Fruit fly (Drosophila melanogaster) whole organism, embryonic: ENCODE results near the gene Pgant8.
A peak's percentile ranks its signal among the peaks of the same experiment; 100 is the strongest.

Experiments
- B-H2 ChIP-seq: fragments of 200-800 bp; sonication (Bioruptor generic); optimal IDR thresholded peaks from 2 replicates; lab custom pipeline; 2018; ENCODE audit warnings: missing biosample characterization, mild to moderate bottlenecking, missing genetic modification characterization
- CG10267 ChIP-seq: fragments of 200-800 bp; sonication (Bioruptor generic); optimal IDR thresholded peaks from 2 replicates; lab custom pipeline; 2018; ENCODE audit warnings: missing biosample characterization, mild to moderate bottlenecking, missing genetic modification characterization, moderate library complexity
- CG12299 ChIP-seq: fragments of 200-800 bp; sonication (Bioruptor generic); optimal IDR thresholded peaks from 2 replicates; lab custom pipeline; 2018; ENCODE audit warnings: missing biosample characterization, mild to moderate bottlenecking, missing genetic modification characterization
- CG13296 ChIP-seq: fragments of 200-800 bp; sonication (Bioruptor generic); optimal IDR thresholded peaks from 3 replicates; lab custom pipeline; 2018; ENCODE audit warnings: missing biosample characterization, mild to moderate bottlenecking, missing genetic modification characterization
- CG1602 ChIP-seq: fragments of 200-800 bp; sonication (Bioruptor generic); optimal IDR thresholded peaks from 3 replicates; lab custom pipeline; 2016; ENCODE audit warnings: missing biosample characterization, missing genetic modification characterization
- CG17186 ChIP-seq: fragments of 200-800 bp; sonication (Bioruptor generic); optimal IDR thresholded peaks from 3 replicates; lab custom pipeline; 2017; ENCODE audit warnings: missing biosample characterization, missing genetic modification reagents, missing genetic modification characterization
- CG17328 ChIP-seq: fragments of 200-800 bp; sonication (Bioruptor generic); IDR thresholded peaks from 2 replicates; pipeline ENCODE4 v1.3.6; 2022; ENCODE audit warnings: missing biosample characterization, missing genetic modification characterization
- CG2116 ChIP-seq: fragments of 200-800 bp; sonication (Bioruptor generic); optimal IDR thresholded peaks from 3 replicates; lab custom pipeline; 2018; ENCODE audit warnings: missing biosample characterization, mild to moderate bottlenecking, missing genetic modification characterization
- CG2202 ChIP-seq: fragments of 200-800 bp; sonication (Bioruptor generic); optimal IDR thresholded peaks from 2 replicates; lab custom pipeline; 2018; ENCODE audit warnings: missing biosample characterization, mild to moderate bottlenecking, missing genetic modification characterization
- CG2678 ChIP-seq: fragments of 200-800 bp; sonication (Bioruptor generic); optimal IDR thresholded peaks from 3 replicates; lab custom pipeline; 2019; ENCODE audit warnings: missing biosample characterization, mild to moderate bottlenecking, missing genetic modification characterization, moderate library complexity
- CG32767 ChIP-seq: fragments of 200-800 bp; sonication (Bioruptor generic); IDR thresholded peaks from 2 replicates; pipeline ENCODE4 v1.3.6; 2022; ENCODE audit warnings: missing biosample characterization, missing genetic modification characterization
- CG3847 ChIP-seq: fragments of 200-800 bp; sonication (Bioruptor generic); IDR thresholded peaks from 2 replicates; pipeline ENCODE4 v1.3.6; 2022; ENCODE audit warnings: missing biosample characterization, missing genetic modification characterization
- CG4282 ChIP-seq: fragments of 200-800 bp; sonication (Bioruptor generic); optimal IDR thresholded peaks from 2 replicates; lab custom pipeline; 2016; ENCODE audit warnings: missing biosample characterization, missing genetic modification characterization
- CG4424 ChIP-seq: fragments of 200-800 bp; sonication (Bioruptor generic); optimal IDR thresholded peaks from 3 replicates; lab custom pipeline; 2016; ENCODE audit warnings: missing biosample characterization, missing genetic modification characterization
- CG4707 ChIP-seq: fragments of 200-800 bp; sonication (Bioruptor generic); optimal IDR thresholded peaks from 2 replicates; lab custom pipeline; 2018; ENCODE audit warnings: missing biosample characterization, mild to moderate bottlenecking, missing genetic modification characterization, moderate library complexity
- CG5953 ChIP-seq: fragments of 200-800 bp; sonication (Bioruptor generic); IDR thresholded peaks from 2 replicates; pipeline ENCODE4 v1.3.6; 2022; ENCODE audit warnings: missing biosample characterization, missing genetic modification characterization
- CG6654 ChIP-seq: fragments of 200-800 bp; sonication (Bioruptor generic); optimal IDR thresholded peaks from 2 replicates; lab custom pipeline; 2017; ENCODE audit warnings: missing biosample characterization, mild to moderate bottlenecking, missing genetic modification characterization
- CG6765 ChIP-seq: fragments of 200-800 bp; sonication (Bioruptor generic); optimal IDR thresholded peaks from 3 replicates; lab custom pipeline; 2017; ENCODE audit warnings: missing biosample characterization, mild to moderate bottlenecking, missing genetic modification characterization
- CG6813 ChIP-seq: fragments of 200-800 bp; sonication (Bioruptor generic); optimal IDR thresholded peaks from 2 replicates; lab custom pipeline; 2017; ENCODE audit warnings: missing biosample characterization, missing genetic modification characterization, mild to moderate bottlenecking, moderate library complexity, missing genetic modification reagents
- CG8359 ChIP-seq: fragments of 200-800 bp; sonication (Bioruptor generic); optimal IDR thresholded peaks from 2 replicates; lab custom pipeline; 2017; ENCODE audit warnings: missing biosample characterization, mild to moderate bottlenecking, missing genetic modification characterization, borderline replicate concordance
- CG9797 ChIP-seq: fragments of 200-800 bp; sonication (Bioruptor generic); optimal IDR thresholded peaks from 3 replicates; lab custom pipeline; 2018; ENCODE audit warnings: missing biosample characterization, mild to moderate bottlenecking, missing genetic modification characterization
- CoRest ChIP-seq: fragments of 200-800 bp; sonication (Bioruptor generic); optimal IDR thresholded peaks from 3 replicates; lab custom pipeline; 2018; ENCODE audit warnings: missing biosample characterization, mild to moderate bottlenecking, missing genetic modification characterization, moderate library complexity
- Fer1 ChIP-seq: fragments of 200-800 bp; sonication (Bioruptor generic); optimal IDR thresholded peaks from 2 replicates; lab custom pipeline; 2017; ENCODE audit warnings: missing biosample characterization, mild to moderate bottlenecking, missing genetic modification characterization
- Gsc ChIP-seq: fragments of 200-800 bp; sonication (Bioruptor generic); IDR thresholded peaks from 2 replicates; pipeline ENCODE4 v1.3.6; 2022; ENCODE audit warnings: missing biosample characterization, missing genetic modification characterization
- HHEX ChIP-seq: fragments of 200-800 bp; sonication (Bioruptor generic); optimal IDR thresholded peaks from 3 replicates; lab custom pipeline; 2017; ENCODE audit warnings: missing biosample characterization, mild to moderate bottlenecking, missing genetic modification characterization, missing genetic modification reagents
- Hr3 ChIP-seq: fragments of 200-800 bp; sonication (Bioruptor generic); optimal IDR thresholded peaks from 3 replicates; lab custom pipeline; 2016; ENCODE audit warnings: missing biosample characterization, missing genetic modification characterization
- Opbp ChIP-seq: fragments of 200-800 bp; sonication (Bioruptor generic); IDR thresholded peaks from 3 replicates; pipeline ENCODE4 v1.3.6; 2022; ENCODE audit warnings: missing biosample characterization, missing genetic modification characterization; ENCODE audit not compliant: partially characterized antibody
- al ChIP-seq: fragments of 200-800 bp; sonication (Bioruptor generic); IDR thresholded peaks from 2 replicates; pipeline ENCODE4 v1.3.6; 2022; ENCODE audit warnings: missing biosample characterization, missing genetic modification characterization
- ap ChIP-seq: fragments of 200-800 bp; sonication (Bioruptor generic); IDR thresholded peaks from 2 replicates; pipeline ENCODE4 v1.3.6; 2022; ENCODE audit warnings: missing biosample characterization, missing genetic modification characterization
- ara ChIP-seq: fragments of 200-800 bp; sonication (Bioruptor generic); IDR thresholded peaks from 2 replicates; pipeline ENCODE4 v1.3.6; 2022; ENCODE audit warnings: missing biosample characterization, missing genetic modification characterization
- ase ChIP-seq: fragments of 200-800 bp; sonication (Bioruptor generic); IDR thresholded peaks from 3 replicates; pipeline ENCODE4 v1.3.6; 2022; ENCODE audit warnings: missing biosample characterization, missing genetic modification characterization
- bab2 ChIP-seq: fragments of 200-800 bp; sonication (Bioruptor generic); optimal IDR thresholded peaks from 2 replicates; lab custom pipeline; 2016; ENCODE audit warnings: missing biosample characterization, missing genetic modification characterization
- cato ChIP-seq: fragments of 200-800 bp; sonication (Bioruptor generic); optimal IDR thresholded peaks from 2 replicates; lab custom pipeline; 2016; ENCODE audit warnings: missing biosample characterization, missing genetic modification characterization, borderline replicate concordance
- chn ChIP-seq: fragments of 200-800 bp; sonication (Bioruptor generic); optimal IDR thresholded peaks from 2 replicates; lab custom pipeline; 2016; ENCODE audit warnings: missing biosample characterization, missing genetic modification characterization
- corto ChIP-seq: fragments of 200-800 bp; sonication (Bioruptor generic); optimal IDR thresholded peaks from 2 replicates; lab custom pipeline; 2016; ENCODE audit warnings: missing biosample characterization, mild to moderate bottlenecking, missing genetic modification characterization, moderate library complexity
- dm ChIP-seq: fragments of 200-800 bp; sonication (Bioruptor generic); optimal IDR thresholded peaks from 3 replicates; lab custom pipeline; 2016; ENCODE audit warnings: missing biosample characterization, missing genetic modification characterization
- fu2 ChIP-seq: fragments of 200-800 bp; sonication (Bioruptor generic); optimal IDR thresholded peaks from 2 replicates; lab custom pipeline; 2016; ENCODE audit warnings: missing biosample characterization, missing genetic modification characterization
- gcm ChIP-seq: fragments of 200-800 bp; sonication (Bioruptor generic); optimal IDR thresholded peaks from 2 replicates; lab custom pipeline; 2019; ENCODE audit warnings: missing biosample characterization, mild to moderate bottlenecking, missing genetic modification characterization, moderate library complexity
- gt ChIP-seq: fragments of 200-800 bp; sonication (Bioruptor generic); IDR thresholded peaks from 2 replicates; pipeline ENCODE4 v1.3.6; 2022; ENCODE audit warnings: missing biosample characterization, missing genetic modification characterization
- nom ChIP-seq: fragments of 200-800 bp; sonication (Bioruptor generic); optimal IDR thresholded peaks from 2 replicates; lab custom pipeline; 2017; ENCODE audit warnings: missing biosample characterization, missing genetic modification characterization, mild to moderate bottlenecking, moderate library complexity, missing genetic modification reagents
- pan ChIP-seq, 4 experiments: fragments of >200 bp in 3 of 4; fragments of 200-800 bp in 1 of 4; sonication (Bioruptor generic) in 1 of 4; optimal IDR thresholded peaks in 3 of 4; IDR thresholded peaks in 1 of 4; 2 replicates each; pipeline versions ENCODE4 v1.3.6 to Lab custom; 2017 to 2022; ENCODE audit warnings: missing biosample characterization in 2 of 4, missing genetic modification characterization in 2 of 4, mixed read lengths in 1 of 4
- pho ChIP-seq: fragments of 200-800 bp; sonication (Bioruptor generic); optimal IDR thresholded peaks from 2 replicates; lab custom pipeline; 2016; ENCODE audit warnings: missing biosample characterization, missing genetic modification characterization
- pnt ChIP-seq: fragments of 200-800 bp; sonication (Bioruptor generic); optimal IDR thresholded peaks from 3 replicates; lab custom pipeline; 2016; ENCODE audit warnings: missing biosample characterization, missing genetic modification characterization
- psq ChIP-seq: fragments of 200-800 bp; sonication (Bioruptor generic); optimal IDR thresholded peaks from 2 replicates; lab custom pipeline; 2017; ENCODE audit warnings: missing biosample characterization, missing genetic modification characterization
- scrt ChIP-seq: fragments of 200-800 bp; sonication (Bioruptor generic); optimal IDR thresholded peaks from 2 replicates; lab custom pipeline; 2018; ENCODE audit warnings: missing biosample characterization, mild to moderate bottlenecking, missing genetic modification characterization, moderate library complexity
- tin ChIP-seq: fragments of 200-800 bp; sonication (Bioruptor generic); optimal IDR thresholded peaks from 3 replicates; lab custom pipeline; 2016; ENCODE audit warnings: missing biosample characterization, missing genetic modification characterization
- unc-4 ChIP-seq: fragments of 200-800 bp; sonication (Bioruptor generic); IDR thresholded peaks from 2 replicates; pipeline ENCODE4 v1.3.6; 2022; ENCODE audit warnings: missing biosample characterization, missing genetic modification characterization; ENCODE audit not compliant: partially characterized antibody
- vfl ChIP-seq: fragments of 200-800 bp; sonication (Bioruptor generic); optimal IDR thresholded peaks from 2 replicates; lab custom pipeline; 2016; ENCODE audit warnings: missing biosample characterization, missing genetic modification characterization
- zf30C ChIP-seq: fragments of 200-800 bp; sonication (Bioruptor generic); optimal IDR thresholded peaks from 3 replicates; lab custom pipeline; 2018; ENCODE audit warnings: missing biosample characterization, mild to moderate bottlenecking, missing genetic modification characterization

Pgant8 gene

dm6 chr3L:15713932-15714492, 30.3 kb downstream of the Pgant8 start (continued):
- TF ChIP-seq HHEX, result peak; percentile 73
- TF ChIP-seq CG10267 (tag; lab: Kevin White, UChicago), result no peak
- TF ChIP-seq ara (GFP tag; lab: Robert Waterston, UW), result peak; percentile 76
- no peak for TF ChIP-seq zf30C (GFP tag; lab: Kevin White, UChicago)
- TF ChIP-seq Hr3 (GFP tag; lab: Kevin White, UChicago), result peak; percentile 15
- no peak for TF ChIP-seq gt (GFP tag; lab: Robert Waterston, UW)
- TF ChIP-seq Fer1 (GFP tag; lab: Kevin White, UChicago), result peak; percentile 69
- TF ChIP-seq CG17186, result peak; percentile 0
- TF ChIP-seq B-H2 (GFP tag; lab: Kevin White, UChicago), result peak; percentile 12
- peak; percentile 50 for TF ChIP-seq psq (GFP tag; lab: Kevin White, UChicago)
- peak; percentile 29 for TF ChIP-seq CoRest
- TF ChIP-seq chn (GFP tag; lab: Kevin White, UChicago), result peak; percentile 39
- TF ChIP-seq bab2 (GFP tag; lab: Kevin White, UChicago), result peak; percentile 74
- TF ChIP-seq dm (GFP tag; lab: Kevin White, UChicago), result peak; percentile 25
- peak; percentile 71 for TF ChIP-seq CG2678
- TF ChIP-seq gcm (GFP tag; lab: Kevin White, UChicago), result peak; percentile 11
- no peak for TF ChIP-seq corto (GFP tag; lab: Kevin White, UChicago)
- TF ChIP-seq pho, result peak; percentile 53
- TF ChIP-seq cato (GFP tag; lab: Kevin White, UChicago), result no peak
- no peak for TF ChIP-seq pan (optimal IDR thresholded peaks at IDR 0.05; lab: Kevin White, UChicago)
- peak in 1 of 2 experiments; percentile 16 for TF ChIP-seq pan (GFP tag; optimal IDR thresholded peaks at IDR 0.05 in 1 of 2, IDR thresholded peaks at IDR 0.05 in 1 of 2)
- no peak for TF ChIP-seq Gsc (GFP tag; lab: Robert Waterston, UW)
- 0 out of 3 replicates have a peak, but pooled peaks have one; percentile 22 for TF ChIP-seq ase (GFP tag; lab: Robert Waterston, UW)
- no peak for TF ChIP-seq CG6765 (GFP tag; lab: Kevin White, UChicago)
- no peak for TF ChIP-seq CG9797
- TF ChIP-seq CG17328 (GFP tag; lab: Robert Waterston, UW), result peak; percentile 57
- no peak for TF ChIP-seq CG6654
- no peak for TF ChIP-seq CG12299 (tag; lab: Kevin White, UChicago)
- peak; percentile 74 for TF ChIP-seq CG5953 (GFP tag; lab: Robert Waterston, UW)
- TF ChIP-seq CG4282 (GFP tag; lab: Kevin White, UChicago), result peak; percentile 0
- 0 out of 2 replicates have a peak, but pooled peaks have one; percentile 21 for TF ChIP-seq ap (GFP tag; lab: Robert Waterston, UW)
- no peak for TF ChIP-seq al (GFP tag; lab: Robert Waterston, UW)
- TF ChIP-seq nom (GFP tag; lab: Kevin White, UChicago), result no peak
- no peak for TF ChIP-seq CG3847
- peak; percentile 84 for TF ChIP-seq CG6813 (GFP tag; lab: Kevin White, UChicago)
- peak; percentile 41 for TF ChIP-seq CG1602
- no peak for TF ChIP-seq CG4424 (GFP tag; lab: Kevin White, UChicago)
- no peak for TF ChIP-seq vfl
- peak; percentile 51 for TF ChIP-seq CG4707 (GFP tag; lab: Kevin White, UChicago)
- no peak for TF ChIP-seq fu2 (GFP tag; lab: Kevin White, UChicago)
- peak; percentile 67 for TF ChIP-seq CG2202 (tag; lab: Kevin White, UChicago)
- TF ChIP-seq pnt (GFP tag; lab: Kevin White, UChicago), result peak; percentile 26
- no peak for TF ChIP-seq tin
- TF ChIP-seq CG8359 (GFP tag; lab: Kevin White, UChicago), result peak; percentile 55
- peak; percentile 20 for TF ChIP-seq CG2116 (GFP tag; lab: Kevin White, UChicago)
- TF ChIP-seq CG13296, result peak; percentile 60
- no peak for TF ChIP-seq unc-4 (GFP tag; lab: Robert Waterston, UW)
- TF ChIP-seq scrt (GFP tag; lab: Kevin White, UChicago), result peak; percentile 38
- TF ChIP-seq CG32767, result no peak
- TF ChIP-seq Opbp (GFP tag; lab: Robert Waterston, UW), result no peak
